Worm (Caenorhabditis elegans): ENCODE data around the gene mig-32.

Gene mig-32

ce11 chrIV:12128708-12129107 lies 36.7 kb upstream of the mig-32 start:
- TF ChIP-seq ets-4 (tag; optimal IDR thresholded peaks at IDR 0.05) (no peak), pha-4 (tag; optimal IDR thresholded peaks at IDR 0.05) (no peak)

- no peak for TF ChIP-seq ceh-2 (tag; optimal IDR thresholded peaks at IDR 0.05)
- peak; percentile 10 for TF ChIP-seq nfya-1 (tag; optimal IDR thresholded peaks at IDR 0.05)
These were observed 35.8 kb upstream of the mig-32 start for ce11 chrIV:12127838-12128237.

- TF ChIP-seq T23F11.4 (GFP tag; optimal IDR thresholded peaks at IDR 0.05) (no peak), unc-42 (tag; optimal IDR thresholded peaks at IDR 0.05) (peak; percentile 71)
These were observed 34.9 kb upstream of the mig-32 start for ce11 chrIV:12126740-12127472.

ce11 chrIV:12124314-12125084 lies 32.5 kb upstream of the mig-32 start, which contains the start of gene dhhc-6:
TSS of gene dhhc-6 (plus strand) at chrIV:12124952.
- TF ChIP-seq tbx-2 (tag; optimal IDR thresholded peaks at IDR 0.05) (no peak), T23F11.4 (GFP tag; optimal IDR thresholded peaks at IDR 0.05) (no peak), pag-3 (tag; optimal IDR thresholded peaks at IDR 0.05; ENCODE audit: borderline replicate concordance) (no peak), zip-5 (tag; optimal IDR thresholded peaks at IDR 0.05) (no peak), mec-3 (tag; optimal IDR thresholded peaks at IDR 0.05; ENCODE audit: borderline replicate concordance) (no peak), ahr-1 (tag; optimal IDR thresholded peaks at IDR 0.05) (no peak), hlh-6 (tag; optimal IDR thresholded peaks at IDR 0.05) (no peak), ceh-31 (tag; optimal IDR thresholded peaks at IDR 0.05) (no peak), pax-1 (tag; optimal IDR thresholded peaks at IDR 0.05) (no peak), syd-9 (tag; optimal IDR thresholded peaks at IDR 0.05) (no peak), ceh-14 (tag; optimal IDR thresholded peaks at IDR 0.05) (no peak), dve-1 (tag; optimal IDR thresholded peaks at IDR 0.05) (no peak), sox-4 (tag; optimal IDR thresholded peaks at IDR 0.05) (no peak), ztf-16 (tag; optimal IDR thresholded peaks at IDR 0.05) (no peak), K02D7.2 (tag; optimal IDR thresholded peaks at IDR 0.05) (no peak), fax-1 (tag; optimal IDR thresholded peaks at IDR 0.05) (no peak), pat-9 (tag; optimal IDR thresholded peaks at IDR 0.05) (no peak), fkh-6 (tag; optimal IDR thresholded peaks at IDR 0.05) (no peak), ceh-45 (GFP tag; IDR thresholded peaks at IDR 0.05) (no peak)

- TF ChIP-seq eyg-1 (tag; optimal IDR thresholded peaks at IDR 0.05) (no peak), C38D4.7 (GFP tag; optimal IDR thresholded peaks at IDR 0.05) (no peak), elt-2 (tag; optimal IDR thresholded peaks at IDR 0.05) (no peak), K09A11.1 (tag; optimal IDR thresholded peaks at IDR 0.05; ENCODE audit: insufficient read depth) (no peak), ama-1 (optimal IDR thresholded peaks at IDR 0.05) (no peak), fkh-10 (GFP tag; optimal IDR thresholded peaks at IDR 0.05) (no peak), nhr-11 (tag; optimal IDR thresholded peaks at IDR 0.05) (no peak), syd-9 (tag; optimal IDR thresholded peaks at IDR 0.05) (no peak), sdc-2 (tag; optimal IDR thresholded peaks at IDR 0.05) (no peak), K02D7.2 (tag; optimal IDR thresholded peaks at IDR 0.05) (no peak), tbx-2 (tag; optimal IDR thresholded peaks at IDR 0.05) (peak; percentile 19), nfya-1 (tag; optimal IDR thresholded peaks at IDR 0.05) (peak; percentile 11), F13H6.1 (tag; optimal IDR thresholded peaks at IDR 0.05) (no peak), ref-2 (tag; optimal IDR thresholded peaks at IDR 0.05) (no peak)
These were observed 31.1 kb upstream of the mig-32 start, which contains the start of gene aly-3 for ce11 chrIV:12122874-12123664. TSS of gene aly-3 (plus strand) at chrIV:12123282.
